Worm (Caenorhabditis elegans) whole organism, late embryonic: ENCODE measurements around the gene M02D8.3.
A peak's percentile ranks its signal among the peaks of the same experiment; 100 is the strongest.

Experiments used
- C38D4.7 ChIP-seq: fragments of 200-800 bp; sonication (Bioruptor generic); optimal IDR thresholded peaks from 2 replicates; lab custom pipeline; 2018; ENCODE audit warnings: mild to moderate bottlenecking, missing genetic modification characterization, moderate library complexity, missing compliant biosample characterization
- F13H6.1 ChIP-seq: sonication (generic microtip); optimal IDR thresholded peaks from 2 replicates; lab custom pipeline; 2016; ENCODE audit warnings: missing genetic modification characterization, missing compliant biosample characterization
- K02D7.2 ChIP-seq: sonication (generic microtip); optimal IDR thresholded peaks from 2 replicates; lab custom pipeline; 2017; ENCODE audit warnings: mild to moderate bottlenecking, missing genetic modification characterization, missing compliant biosample characterization
- K09A11.1 ChIP-seq: sonication (generic microtip); optimal IDR thresholded peaks from 2 replicates; lab custom pipeline; 2017; ENCODE audit warnings: antibody characterized with exemption, mild to moderate bottlenecking, missing genetic modification characterization, missing compliant biosample characterization; ENCODE audit not compliant: insufficient read depth
- T23F11.4 ChIP-seq: fragments of 200-800 bp; sonication (Bioruptor generic); optimal IDR thresholded peaks from 2 replicates; lab custom pipeline; 2018; ENCODE audit warnings: mild to moderate bottlenecking, missing genetic modification characterization, missing compliant biosample characterization
- Y22D7AL.16 ChIP-seq: sonication (generic microtip); optimal IDR thresholded peaks from 2 replicates; lab custom pipeline; 2016; ENCODE audit warnings: missing genetic modification characterization, missing compliant biosample characterization
- ama-1 ChIP-seq: fragments of 150-350 bp; optimal IDR thresholded peaks from 2 replicates; lab custom pipeline; 2014
- ceh-14 ChIP-seq: sonication (generic microtip); optimal IDR thresholded peaks from 2 replicates; lab custom pipeline; 2016; ENCODE audit warnings: missing genotype, missing genetic modification characterization, missing compliant biosample characterization
- ceh-18 ChIP-seq: sonication (generic microtip); optimal IDR thresholded peaks from 2 replicates; lab custom pipeline; 2016; ENCODE audit warnings: missing genetic modification characterization, missing compliant biosample characterization
- ceh-19 ChIP-seq: fragments of 200-800 bp; sonication (Bioruptor generic); optimal IDR thresholded peaks from 2 replicates; lab custom pipeline; 2018; ENCODE audit warnings: mild to moderate bottlenecking, missing genetic modification characterization, missing compliant biosample characterization
- ceh-2 ChIP-seq: sonication (generic microtip); optimal IDR thresholded peaks from 2 replicates; lab custom pipeline; 2016; ENCODE audit warnings: missing genotype, missing genetic modification characterization, missing compliant biosample characterization
- ceh-24 ChIP-seq: sonication (generic microtip); optimal IDR thresholded peaks from 2 replicates; lab custom pipeline; 2016; ENCODE audit warnings: mild to moderate bottlenecking, missing genetic modification characterization, missing compliant biosample characterization
- ceh-31 ChIP-seq: sonication (generic microtip); optimal IDR thresholded peaks from 2 replicates; lab custom pipeline; 2016; ENCODE audit warnings: missing genetic modification characterization, missing compliant biosample characterization
- ceh-45 ChIP-seq: fragments of 200-800 bp; sonication (Bioruptor generic); IDR thresholded peaks from 2 replicates; pipeline ENCODE4 v1.3.6; 2022; ENCODE audit warnings: missing genetic modification reagents, missing genetic modification characterization, missing compliant biosample characterization
- ceh-48 ChIP-seq: sonication (generic microtip); optimal IDR thresholded peaks from 2 replicates; lab custom pipeline; 2016; ENCODE audit warnings: missing genetic modification characterization, inconsistent platforms, missing compliant biosample characterization
- che-1 ChIP-seq: sonication (generic microtip); optimal IDR thresholded peaks from 2 replicates; lab custom pipeline; 2016; ENCODE audit warnings: mild to moderate bottlenecking, missing genetic modification characterization, missing compliant biosample characterization
- dmd-4 ChIP-seq: sonication (generic microtip); optimal IDR thresholded peaks from 2 replicates; lab custom pipeline; 2016; ENCODE audit warnings: borderline replicate concordance, missing genetic modification characterization, missing compliant biosample characterization
- eyg-1 ChIP-seq: sonication (generic microtip); optimal IDR thresholded peaks from 2 replicates; lab custom pipeline; 2016; ENCODE audit warnings: missing genotype, missing genetic modification characterization, missing compliant biosample characterization
- fkh-10 ChIP-seq: fragments of 150-350 bp; optimal IDR thresholded peaks from 2 replicates; lab custom pipeline; 2014; ENCODE audit warnings: missing biosample characterization, missing genetic modification reagents, missing genetic modification characterization
- gmeb-2 ChIP-seq: sonication (generic microtip); optimal IDR thresholded peaks from 2 replicates; lab custom pipeline; 2016; ENCODE audit warnings: missing genetic modification characterization, inconsistent platforms, missing compliant biosample characterization
- hlh-13 ChIP-seq: fragments of 200-800 bp; sonication (Bioruptor generic); optimal IDR thresholded peaks from 2 replicates; lab custom pipeline; 2018; ENCODE audit warnings: mild to moderate bottlenecking, missing genetic modification characterization, missing compliant biosample characterization
- hlh-15 ChIP-seq: sonication (generic microtip); optimal IDR thresholded peaks from 2 replicates; lab custom pipeline; 2016; ENCODE audit warnings: missing genetic modification characterization, missing compliant biosample characterization
- hlh-8 ChIP-seq: sonication (generic microtip); optimal IDR thresholded peaks from 2 replicates; lab custom pipeline; 2016; ENCODE audit warnings: missing genotype, missing genetic modification characterization, missing compliant biosample characterization
- lim-6 ChIP-seq: sonication (generic microtip); optimal IDR thresholded peaks from 2 replicates; lab custom pipeline; 2016; ENCODE audit warnings: missing genetic modification characterization, missing compliant biosample characterization
- lin-11 ChIP-seq: fragments of 200-800 bp; sonication (Bioruptor generic); optimal IDR thresholded peaks from 2 replicates; lab custom pipeline; 2018; ENCODE audit warnings: mild to moderate bottlenecking, missing genetic modification characterization, missing compliant biosample characterization
- madf-2 ChIP-seq: sonication (generic microtip); optimal IDR thresholded peaks from 2 replicates; lab custom pipeline; 2017; ENCODE audit warnings: missing genetic modification characterization, missing compliant biosample characterization
- mec-3 ChIP-seq: sonication (generic microtip); optimal IDR thresholded peaks from 2 replicates; lab custom pipeline; 2016; ENCODE audit warnings: borderline replicate concordance, missing genetic modification characterization, missing compliant biosample characterization
- nhr-11 ChIP-seq: fragments of 150-350 bp; optimal IDR thresholded peaks from 2 replicates; lab custom pipeline; 2014; ENCODE audit warnings: missing biosample characterization, missing genetic modification characterization
- odd-2 ChIP-seq: sonication (generic microtip); optimal IDR thresholded peaks from 2 replicates; lab custom pipeline; 2017; ENCODE audit warnings: antibody characterized with exemption, mild to moderate bottlenecking, missing genetic modification characterization, missing compliant biosample characterization
- pag-3 ChIP-seq: sonication (generic microtip); optimal IDR thresholded peaks from 2 replicates; lab custom pipeline; 2016; ENCODE audit warnings: missing compliant biosample characterization, missing genetic modification characterization, borderline replicate concordance
- pat-9 ChIP-seq: fragments of 200-800 bp; sonication (Bioruptor generic); optimal IDR thresholded peaks from 2 replicates; lab custom pipeline; 2018; ENCODE audit warnings: mild to moderate bottlenecking, missing genetic modification characterization, moderate library complexity, missing compliant biosample characterization
- pax-1 ChIP-seq: fragments of 150-350 bp; optimal IDR thresholded peaks from 2 replicates; lab custom pipeline; 2014; ENCODE audit warnings: missing biosample characterization, missing genetic modification characterization
- pha-4 ChIP-seq: fragments of 150-350 bp; optimal IDR thresholded peaks from 2 replicates; lab custom pipeline; 2018; ENCODE audit warnings: missing biosample characterization, missing genetic modification reagents, missing genetic modification characterization
- pros-1 ChIP-seq: fragments of 150-350 bp; optimal IDR thresholded peaks from 2 replicates; lab custom pipeline; 2014; ENCODE audit warnings: missing biosample characterization, missing genetic modification reagents, missing genetic modification characterization
- rnt-1 ChIP-seq: sonication (generic microtip); optimal IDR thresholded peaks from 2 replicates; lab custom pipeline; 2016; ENCODE audit warnings: missing genetic modification characterization, missing compliant biosample characterization
- sox-2 ChIP-seq: fragments of 200-800 bp; sonication (Bioruptor generic); IDR thresholded peaks from 2 replicates; pipeline ENCODE4 v1.3.6; 2022; ENCODE audit warnings: missing genetic modification reagents, missing genetic modification characterization, missing compliant biosample characterization
- sox-4 ChIP-seq: sonication (generic microtip); optimal IDR thresholded peaks from 2 replicates; lab custom pipeline; 2017; ENCODE audit warnings: mild to moderate bottlenecking, missing genetic modification characterization, inconsistent platforms, missing compliant biosample characterization
- tbx-2 ChIP-seq: sonication (generic microtip); optimal IDR thresholded peaks from 2 replicates; lab custom pipeline; 2016; ENCODE audit warnings: missing genetic modification characterization, missing compliant biosample characterization
- ttx-3 ChIP-seq: sonication (generic microtip); optimal IDR thresholded peaks from 2 replicates; lab custom pipeline; 2016; ENCODE audit warnings: missing genetic modification reagents, missing genetic modification characterization, missing compliant biosample characterization
- unc-42 ChIP-seq: sonication (generic microtip); optimal IDR thresholded peaks from 2 replicates; lab custom pipeline; 2016; ENCODE audit warnings: missing genotype, missing genetic modification characterization, missing compliant biosample characterization
- unc-55 ChIP-seq: sonication (generic microtip); optimal IDR thresholded peaks from 2 replicates; lab custom pipeline; 2017; ENCODE audit warnings: missing biosample characterization, missing genetic modification reagents, missing genetic modification characterization
- unc-86 ChIP-seq: sonication (generic microtip); optimal IDR thresholded peaks from 2 replicates; lab custom pipeline; 2016; ENCODE audit warnings: missing genetic modification characterization, missing compliant biosample characterization
- ztf-16 ChIP-seq: sonication (generic microtip); optimal IDR thresholded peaks from 2 replicates; lab custom pipeline; 2017; ENCODE audit warnings: missing genetic modification characterization, missing compliant biosample characterization

The M02D8.3 gene

DNA sequence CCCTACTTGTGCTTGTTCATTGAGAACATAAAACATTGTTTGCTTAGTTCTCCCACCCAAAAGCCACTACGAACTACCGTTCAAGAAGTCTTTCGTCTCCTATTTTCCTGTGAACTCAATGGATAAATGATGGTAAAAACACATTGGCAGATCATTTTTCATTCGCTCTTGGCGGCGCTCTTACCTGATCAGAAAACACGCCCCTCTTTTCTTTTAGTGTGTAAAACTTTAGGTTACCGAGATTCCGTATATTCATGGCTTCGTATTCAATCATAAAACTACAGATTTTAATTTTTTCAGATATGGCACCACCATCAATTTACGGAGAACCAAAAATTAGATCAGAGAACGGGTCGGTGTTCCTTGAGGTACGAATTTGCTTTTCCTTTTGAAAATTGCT, 26.8 kb upstream of the M02D8.3 start, which contains the start of gene zig-12:
zig-12 (plus strand) TSS at position 301 of the 400 bp plus-strand sequence.
- TF ChIP-seq tbx-2 (tag; lab: Kevin White, UChicago) = no peak
- TF ChIP-seq sox-2 (GFP tag; lab: Robert Waterston, UW) = no peak
- TF ChIP-seq K09A11.1 (tag; lab: Kevin White, UChicago) = no peak
- TF ChIP-seq lim-6 (tag; lab: Kevin White, UChicago) = no peak
- no peak for TF ChIP-seq ceh-48
- TF ChIP-seq sox-4 (tag; lab: Kevin White, UChicago) = no peak

DNA sequence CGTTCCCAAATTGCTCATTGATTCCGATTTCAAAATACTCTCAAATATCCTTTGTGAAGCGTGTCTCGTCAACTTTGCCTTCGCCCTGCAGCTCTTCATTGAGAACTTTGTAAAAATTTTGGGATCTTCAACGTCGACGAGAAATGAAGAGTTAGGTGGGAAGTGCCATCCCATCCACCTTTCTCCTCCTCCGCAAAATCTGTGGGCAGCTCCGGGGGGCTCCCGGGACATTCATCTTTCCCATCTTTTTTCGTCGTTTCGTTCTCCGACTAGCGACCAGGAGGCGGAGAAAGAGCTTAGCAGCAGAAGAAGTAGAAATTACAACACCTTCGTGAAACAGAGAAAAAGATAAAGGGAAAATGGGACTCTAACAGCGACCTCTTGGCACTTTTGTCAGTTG, 26.1 kb upstream of the M02D8.3 start:
- TF ChIP-seq unc-55 (GFP tag; lab: Kevin White, UChicago) = peak; percentile 9
- TF ChIP-seq T23F11.4 = no peak
- TF ChIP-seq ceh-2 (tag; lab: Kevin White, UChicago) = no peak
- TF ChIP-seq mec-3 (tag; lab: Kevin White, UChicago) = no peak
- TF ChIP-seq Y22D7AL.16 = no peak
- no peak for TF ChIP-seq unc-42 (tag; lab: Kevin White, UChicago)
- no peak for TF ChIP-seq K09A11.1 (tag; lab: Kevin White, UChicago)
- TF ChIP-seq pha-4 (tag; lab: Kevin White, UChicago) = no peak
- TF ChIP-seq C38D4.7 (GFP tag; lab: Kevin White, UChicago) = no peak
- TF ChIP-seq fkh-10 (GFP tag; lab: Kevin White, UChicago) = no peak
- peak; percentile 58 for TF ChIP-seq ceh-18 (tag; lab: Kevin White, UChicago)
- no peak for TF ChIP-seq ceh-31 (tag; lab: Kevin White, UChicago)
- TF ChIP-seq rnt-1 (tag; lab: Kevin White, UChicago) = peak; percentile 8
- TF ChIP-seq ceh-14 (tag; lab: Kevin White, UChicago) = no peak
- TF ChIP-seq pag-3 (tag; lab: Kevin White, UChicago) = no peak
- TF ChIP-seq che-1 = no peak
- TF ChIP-seq, all 69 proteins: peak for 3

DNA sequence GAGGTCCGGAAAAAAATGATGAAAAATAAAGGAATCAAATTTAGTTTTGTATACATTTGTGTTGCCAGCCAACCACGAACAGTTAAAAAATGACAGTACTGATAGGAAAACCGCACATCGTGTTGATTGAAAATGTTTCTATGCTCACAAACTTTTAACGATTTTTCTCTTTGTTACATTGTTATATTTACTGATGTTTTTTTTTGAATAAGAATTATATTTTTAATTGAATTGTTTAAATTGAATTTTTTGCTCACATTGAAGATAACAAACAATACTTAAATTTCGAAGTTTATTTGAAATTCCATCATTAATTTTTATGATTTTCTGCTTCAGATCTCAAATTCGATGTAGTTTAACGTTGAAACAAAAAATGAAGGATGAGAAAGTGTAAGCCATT, 24.7 kb upstream of the M02D8.3 start, which contains the start of gene M02D8.5:
M02D8.5 (minus strand) TSS at position 101 of the 400 bp plus-strand sequence.
- TF ChIP-seq ceh-45 (no peak), pha-4 (tag; lab: Kevin White, UChicago) (no peak)

DNA sequence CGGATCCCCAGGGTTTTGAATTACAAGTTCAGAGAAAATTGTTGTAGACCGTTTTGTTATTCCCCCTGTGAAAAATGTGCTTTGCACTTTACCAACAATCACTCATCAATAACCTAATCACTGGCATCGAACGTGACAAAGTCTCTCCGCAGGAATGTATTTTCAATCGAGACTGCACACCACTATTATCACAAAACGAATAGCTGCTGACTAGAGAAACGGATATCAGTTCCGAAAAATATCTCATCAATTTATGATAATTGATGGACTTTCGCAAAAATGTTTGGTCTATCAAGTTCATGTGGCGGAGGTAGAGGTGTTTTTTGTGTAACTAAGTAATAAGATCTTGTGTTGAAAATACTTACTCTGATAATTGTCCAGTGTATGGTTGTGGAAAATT, 24.2 kb upstream of the M02D8.3 start:
- TF ChIP-seq ttx-3 (tag; lab: Kevin White, UChicago) (no peak), lin-11 (no peak), hlh-8 (tag; lab: Kevin White, UChicago) (no peak), ceh-45 (no peak), mec-3 (tag; lab: Kevin White, UChicago) (no peak), ceh-48 (no peak), rnt-1 (tag; lab: Kevin White, UChicago) (no peak), K09A11.1 (tag; lab: Kevin White, UChicago) (no peak), nhr-11 (no peak), K02D7.2 (tag; lab: Kevin White, UChicago) (no peak), pros-1 (tag; lab: Kevin White, UChicago) (no peak), odd-2 (tag; lab: Kevin White, UChicago) (no peak), eyg-1 (tag; lab: Kevin White, UChicago) (no peak)

DNA sequence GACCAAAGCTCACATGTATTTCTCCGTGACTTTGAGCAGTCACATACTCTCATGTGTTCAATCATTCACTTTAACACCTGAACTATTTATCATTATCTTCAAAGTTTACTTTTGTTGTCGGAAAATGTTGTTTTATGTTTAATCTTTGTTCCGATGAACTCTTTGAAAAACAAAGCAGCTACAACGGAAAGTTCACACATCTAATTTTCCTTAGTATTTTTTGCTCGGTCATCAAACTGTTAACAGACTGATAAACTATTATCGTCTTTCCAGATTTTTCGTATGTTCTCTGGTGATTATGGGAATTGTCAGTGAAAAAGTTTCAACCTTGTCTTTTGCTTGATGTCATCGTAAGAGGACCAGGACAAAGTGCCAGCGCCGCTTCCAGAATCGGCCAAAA, 19.2 kb upstream of the M02D8.3 start:
- TF ChIP-seq hlh-15 = no peak
- no peak for TF ChIP-seq F13H6.1
- TF ChIP-seq pax-1 = no peak
- no peak for TF ChIP-seq ceh-48
- no peak for TF ChIP-seq pat-9
- no peak for TF ChIP-seq K09A11.1 (tag; lab: Kevin White, UChicago)
- no peak for TF ChIP-seq ceh-24 (tag; lab: Kevin White, UChicago)
- TF ChIP-seq hlh-13 (GFP tag; lab: Kevin White, UChicago) = no peak
- no peak for TF ChIP-seq madf-2
- no peak for TF ChIP-seq gmeb-2
- no peak for TF ChIP-seq pros-1 (tag; lab: Kevin White, UChicago)
- no peak for TF ChIP-seq unc-86 (tag; lab: Kevin White, UChicago)
- no peak for TF ChIP-seq ama-1
- TF ChIP-seq mec-3 (tag; lab: Kevin White, UChicago) = no peak
- no peak for TF ChIP-seq ceh-19
- no peak for TF ChIP-seq ztf-16
- TF ChIP-seq unc-42 (tag; lab: Kevin White, UChicago) = no peak
- no peak for TF ChIP-seq dmd-4 (tag; lab: Kevin White, UChicago)
